Fruit fly (Drosophila melanogaster) whole organism, embryonic: Measurements from ENCODE around the gene CG10252.

Source experiments
- ATbp ChIP-seq: fragments of 200-800 bp; sonication (Bioruptor generic); optimal IDR thresholded peaks from 2 replicates; lab custom pipeline; 2017; ENCODE audit warnings: missing biosample characterization, mild to moderate bottlenecking, missing genetic modification characterization, missing genetic modification reagents
- Abd-B ChIP-seq: fragments of 200-800 bp; sonication (Bioruptor generic); optimal IDR thresholded peaks from 2 replicates; lab custom pipeline; 2018; ENCODE audit warnings: missing biosample characterization, mild to moderate bottlenecking, missing genetic modification characterization, moderate library complexity
- BtbVII ChIP-seq: fragments of 200-800 bp; sonication (Bioruptor generic); optimal IDR thresholded peaks from 3 replicates; lab custom pipeline; 2017; ENCODE audit warnings: missing biosample characterization, mild to moderate bottlenecking, missing genetic modification characterization
- CG11696 ChIP-seq: fragments of 200-800 bp; sonication (Bioruptor generic); IDR thresholded peaks from 2 replicates; pipeline ENCODE4 v1.3.6; 2022; ENCODE audit warnings: missing biosample characterization, missing genetic modification characterization
- CG13287 ChIP-seq: fragments of 200-800 bp; sonication (Bioruptor generic); IDR thresholded peaks from 2 replicates; pipeline ENCODE4 v1.3.6; 2022; ENCODE audit warnings: missing biosample characterization, missing genetic modification characterization; ENCODE audit not compliant: partially characterized antibody
- CG14965 ChIP-seq: fragments of 200-800 bp; sonication (Bioruptor generic); optimal IDR thresholded peaks from 2 replicates; lab custom pipeline; 2016; ENCODE audit warnings: missing biosample characterization, missing genetic modification characterization, borderline replicate concordance
- CG16863 ChIP-seq: fragments of 200-800 bp; sonication (Bioruptor generic); optimal IDR thresholded peaks from 3 replicates; lab custom pipeline; 2016; ENCODE audit warnings: missing biosample characterization, missing genetic modification characterization
- CG2889 ChIP-seq: fragments of 200-800 bp; sonication (Bioruptor generic); IDR thresholded peaks from 3 replicates; pipeline ENCODE4 v1.3.6; 2022; ENCODE audit warnings: missing biosample characterization, missing genetic modification characterization
- CG30020 ChIP-seq: fragments of 200-800 bp; optimal IDR thresholded peaks from 2 replicates; lab custom pipeline; 2019; ENCODE audit warnings: missing biosample characterization, mild to moderate bottlenecking, missing genetic modification characterization, moderate library complexity
- CG31365 ChIP-seq: fragments of 200-800 bp; sonication (Bioruptor generic); optimal IDR thresholded peaks from 2 replicates; lab custom pipeline; 2018; ENCODE audit warnings: missing biosample characterization, mild to moderate bottlenecking, missing genetic modification characterization
- CG32772 ChIP-seq: fragments of 200-800 bp; sonication (Bioruptor generic); IDR thresholded peaks from 2 replicates; pipeline ENCODE4 v1.3.6; 2022; ENCODE audit warnings: missing biosample characterization, missing genetic modification characterization
- CG4707 ChIP-seq: fragments of 200-800 bp; sonication (Bioruptor generic); optimal IDR thresholded peaks from 2 replicates; lab custom pipeline; 2018; ENCODE audit warnings: missing biosample characterization, mild to moderate bottlenecking, missing genetic modification characterization, moderate library complexity
- CG6175 ChIP-seq: fragments of 200-800 bp; sonication (Bioruptor generic); IDR thresholded peaks from 3 replicates; pipeline ENCODE4 v1.3.6; 2022; ENCODE audit warnings: missing biosample characterization, missing genetic modification characterization
- CG6813 ChIP-seq: fragments of 200-800 bp; sonication (Bioruptor generic); optimal IDR thresholded peaks from 2 replicates; lab custom pipeline; 2017; ENCODE audit warnings: missing biosample characterization, missing genetic modification characterization, mild to moderate bottlenecking, moderate library complexity, missing genetic modification reagents
- CG8478 ChIP-seq: fragments of >200 bp; optimal IDR thresholded peaks from 2 replicates; lab custom pipeline; 2018
- CG9437 ChIP-seq: fragments of 200-800 bp; sonication (Bioruptor generic); optimal IDR thresholded peaks from 2 replicates; lab custom pipeline; 2018; ENCODE audit warnings: missing biosample characterization, mild to moderate bottlenecking, missing genetic modification characterization
- CG9797 ChIP-seq: fragments of 200-800 bp; sonication (Bioruptor generic); optimal IDR thresholded peaks from 3 replicates; lab custom pipeline; 2018; ENCODE audit warnings: missing biosample characterization, mild to moderate bottlenecking, missing genetic modification characterization
- Dbx ChIP-seq: fragments of 200-800 bp; sonication (Bioruptor generic); IDR thresholded peaks from 3 replicates; pipeline ENCODE4 v1.3.6; 2022; ENCODE audit warnings: missing biosample characterization, missing genetic modification characterization
- Ets97D ChIP-seq: fragments of 200-800 bp; sonication (Bioruptor generic); optimal IDR thresholded peaks from 3 replicates; lab custom pipeline; 2016; ENCODE audit warnings: missing biosample characterization, missing genetic modification characterization
- Gug ChIP-seq: fragments of 200-800 bp; sonication (Bioruptor generic); IDR thresholded peaks from 4 replicates; pipeline ENCODE4 v1.3.6; 2022; ENCODE audit warnings: missing biosample characterization, missing genetic modification characterization
- HLH3B ChIP-seq: fragments of 200-800 bp; sonication (Bioruptor generic); IDR thresholded peaks from 2 replicates; pipeline ENCODE4 v1.3.6; 2022; ENCODE audit warnings: missing biosample characterization, missing genetic modification characterization
- MBD-R2 ChIP-seq: fragments of 200-800 bp; sonication (Bioruptor generic); IDR thresholded peaks from 2 replicates; pipeline ENCODE4 v1.3.6; 2022; ENCODE audit warnings: missing biosample characterization, missing genetic modification characterization
- Myb ChIP-seq: fragments of 200-800 bp; sonication (Bioruptor generic); optimal IDR thresholded peaks from 2 replicates; lab custom pipeline; 2016; ENCODE audit warnings: missing biosample characterization, missing genetic modification characterization
- Oli ChIP-seq: fragments of 200-800 bp; sonication (Bioruptor generic); optimal IDR thresholded peaks from 2 replicates; lab custom pipeline; 2018; ENCODE audit warnings: missing biosample characterization, mild to moderate bottlenecking, missing genetic modification characterization, moderate library complexity
- Sox100B ChIP-seq: fragments of 200-800 bp; sonication (Bioruptor generic); optimal IDR thresholded peaks from 3 replicates; lab custom pipeline; 2018; ENCODE audit warnings: missing biosample characterization, mild to moderate bottlenecking, missing genetic modification characterization
- Sox102F ChIP-seq: fragments of 200-800 bp; sonication (Bioruptor generic); optimal IDR thresholded peaks from 2 replicates; lab custom pipeline; 2018; ENCODE audit warnings: missing biosample characterization, mild to moderate bottlenecking, missing genetic modification characterization, moderate library complexity
- bab2 ChIP-seq: fragments of 200-800 bp; sonication (Bioruptor generic); optimal IDR thresholded peaks from 2 replicates; lab custom pipeline; 2016; ENCODE audit warnings: missing biosample characterization, missing genetic modification characterization
- cas ChIP-seq: fragments of 200-800 bp; sonication (Bioruptor generic); IDR thresholded peaks from 2 replicates; pipeline ENCODE4 v1.3.6; 2022; ENCODE audit warnings: missing biosample characterization, missing genetic modification characterization
- cwo ChIP-seq: fragments of 200-800 bp; sonication (Bioruptor generic); optimal IDR thresholded peaks from 3 replicates; lab custom pipeline; 2017; ENCODE audit warnings: missing biosample characterization, missing genetic modification characterization, mild to moderate bottlenecking, moderate library complexity, missing genetic modification reagents
- disco-r ChIP-seq: fragments of 200-800 bp; sonication (Bioruptor generic); optimal IDR thresholded peaks from 2 replicates; lab custom pipeline; 2016; ENCODE audit warnings: missing biosample characterization, missing genetic modification characterization
- fd96Cb ChIP-seq: fragments of 200-800 bp; sonication (Bioruptor generic); optimal IDR thresholded peaks from 2 replicates; lab custom pipeline; 2018; ENCODE audit warnings: missing biosample characterization, mild to moderate bottlenecking, missing genetic modification characterization, moderate library complexity
- gce ChIP-seq: fragments of 200-800 bp; sonication (Bioruptor generic); IDR thresholded peaks from 3 replicates; pipeline ENCODE4 v1.3.6; 2022; ENCODE audit warnings: missing biosample characterization, missing genetic modification characterization
- gcm2 ChIP-seq: fragments of 200-800 bp; sonication (Bioruptor generic); optimal IDR thresholded peaks from 2 replicates; lab custom pipeline; 2016; ENCODE audit warnings: missing biosample characterization, missing genetic modification characterization
- grn ChIP-seq: fragments of 200-800 bp; sonication (Bioruptor generic); optimal IDR thresholded peaks from 3 replicates; lab custom pipeline; 2017; ENCODE audit warnings: missing biosample characterization, missing genetic modification characterization
- gro ChIP-seq: fragments of 200-800 bp; sonication (Bioruptor generic); optimal IDR thresholded peaks from 2 replicates; lab custom pipeline; 2016; ENCODE audit warnings: missing biosample characterization, missing genetic modification characterization
- ind ChIP-seq: fragments of 200-800 bp; sonication (Bioruptor generic); optimal IDR thresholded peaks from 3 replicates; lab custom pipeline; 2016; ENCODE audit warnings: missing biosample characterization, missing genetic modification characterization
- lbe ChIP-seq: fragments of 200-800 bp; sonication (Bioruptor generic); optimal IDR thresholded peaks from 2 replicates; lab custom pipeline; 2016; ENCODE audit warnings: missing biosample characterization, mild to moderate bottlenecking, missing genetic modification characterization
- lilli ChIP-seq: fragments of 200-800 bp; sonication (Bioruptor generic); optimal IDR thresholded peaks from 3 replicates; lab custom pipeline; 2016; ENCODE audit warnings: missing biosample characterization, missing genetic modification characterization
- lov ChIP-seq, 2 experiments: fragments of 200-800 bp in 1 of 2; fragments of >200 bp in 1 of 2; sonication (Bioruptor generic) in 1 of 2; IDR thresholded peaks in 1 of 2; optimal IDR thresholded peaks in 1 of 2; 2 replicates in 1 of 2; 3 replicates in 1 of 2; pipeline versions ENCODE4 v1.3.6 to Lab custom; 2017 to 2022; ENCODE audit warnings: missing biosample characterization in 1 of 2, missing genetic modification characterization in 1 of 2
- nau ChIP-seq: fragments of 200-800 bp; sonication (Bioruptor generic); optimal IDR thresholded peaks from 3 replicates; lab custom pipeline; 2017; ENCODE audit warnings: missing biosample characterization, mild to moderate bottlenecking, missing genetic modification characterization, missing genetic modification reagents
- odd ChIP-seq: fragments of 200-800 bp; sonication (Bioruptor generic); optimal IDR thresholded peaks from 2 replicates; lab custom pipeline; 2017; ENCODE audit warnings: missing biosample characterization, mild to moderate bottlenecking, missing genetic modification characterization
- schlank ChIP-seq: fragments of 200-800 bp; sonication (Bioruptor generic); optimal IDR thresholded peaks from 2 replicates; lab custom pipeline; 2018; ENCODE audit warnings: missing biosample characterization, mild to moderate bottlenecking, missing genetic modification characterization
- sim ChIP-seq: fragments of 200-800 bp; sonication (Bioruptor generic); IDR thresholded peaks from 2 replicates; pipeline ENCODE4 v1.3.6; 2022; ENCODE audit warnings: missing biosample characterization, missing genetic modification characterization
- sima ChIP-seq: fragments of 200-800 bp; sonication (Bioruptor generic); optimal IDR thresholded peaks from 2 replicates; lab custom pipeline; 2016; ENCODE audit warnings: missing biosample characterization, missing genetic modification characterization
- so ChIP-seq: fragments of 200-800 bp; sonication (Bioruptor generic); IDR thresholded peaks from 3 replicates; pipeline ENCODE4 v1.3.6; 2022; ENCODE audit warnings: missing biosample characterization, missing genetic modification characterization
- usp ChIP-seq: fragments of >200 bp; optimal IDR thresholded peaks from 2 replicates; lab custom pipeline; 2017; ENCODE audit warnings: missing biosample characterization, missing genetic modification characterization
- vvl ChIP-seq: fragments of 200-800 bp; sonication (Bioruptor generic); IDR thresholded peaks from 2 replicates; pipeline ENCODE4 v1.3.6; 2022; ENCODE audit warnings: missing biosample characterization, missing genetic modification characterization
- wek ChIP-seq: fragments of 200-800 bp; sonication (Bioruptor generic); optimal IDR thresholded peaks from 3 replicates; lab custom pipeline; 2018; ENCODE audit warnings: missing biosample characterization, mild to moderate bottlenecking, missing genetic modification characterization, moderate library complexity
- zen2 ChIP-seq: fragments of 200-800 bp; sonication (Bioruptor generic); IDR thresholded peaks from 3 replicates; pipeline ENCODE4 v1.3.6; 2022; ENCODE audit warnings: missing biosample characterization, missing genetic modification characterization; ENCODE audit not compliant: partially characterized antibody

CG10252 gene

dm6 chr3R:23678349-23679193 is 17.5 kb downstream of the CG10252 start, which contains the start of gene GILT2 (continued):
- TF ChIP-seq sima (GFP tag; lab: Kevin White, UChicago), result no peak
- no peak for TF ChIP-seq disco-r (GFP tag; lab: Kevin White, UChicago)
- no peak for TF ChIP-seq zen2 (GFP tag; lab: Robert Waterston, UW)
- TF ChIP-seq vvl (GFP tag; lab: Robert Waterston, UW), result peak; percentile 97
- peak; percentile 80 for TF ChIP-seq CG9437
- no peak for TF ChIP-seq CG14965 (GFP tag; lab: Kevin White, UChicago)
- TF ChIP-seq CG2889, result peak; percentile 77; the same call in 2 of the 3 replicates
- TF ChIP-seq bab2 (GFP tag; lab: Kevin White, UChicago), result peak; percentile 54
- peak; percentile 91 for TF ChIP-seq sim (GFP tag; lab: Robert Waterston, UW)
- peak; percentile 95 for TF ChIP-seq Sox102F (GFP tag; lab: Kevin White, UChicago)
- TF ChIP-seq Myb (GFP tag; lab: Kevin White, UChicago), result no peak
- TF ChIP-seq Ets97D (GFP tag; lab: Kevin White, UChicago), result peak; percentile 48
- no peak for TF ChIP-seq wek
- peak; percentile 88 for TF ChIP-seq ATbp
- TF ChIP-seq HLH3B (GFP tag; lab: Robert Waterston, UW), result peak; percentile 91
- TF ChIP-seq cas (GFP tag; lab: Robert Waterston, UW), result peak; percentile 78
- no peak for TF ChIP-seq CG8478 (lab: Kevin White, UChicago)
- TF ChIP-seq Abd-B (GFP tag; lab: Kevin White, UChicago), result peak; percentile 87
- peak; percentile 74 for TF ChIP-seq MBD-R2
- TF ChIP-seq Dbx (GFP tag; lab: Robert Waterston, UW), result peak; percentile 93
- peak; percentile 92 for TF ChIP-seq so (GFP tag; lab: Robert Waterston, UW)
- peak; percentile 33 for TF ChIP-seq CG31365 (tag; lab: Kevin White, UChicago)
- peak; percentile 91 for TF ChIP-seq Sox100B
- peak; percentile 53 for TF ChIP-seq schlank (tag; lab: Kevin White, UChicago)
- TF ChIP-seq gro (GFP tag; lab: Kevin White, UChicago), result no peak
- no peak for TF ChIP-seq lov (optimal IDR thresholded peaks at IDR 0.05; lab: Kevin White, UChicago)
- TF ChIP-seq lov (GFP tag; IDR thresholded peaks at IDR 0.05; lab: Robert Waterston, UW), result peak; percentile 89
- peak; percentile 51 for TF ChIP-seq CG16863 (GFP tag; lab: Kevin White, UChicago)
- peak; percentile 91 for TF ChIP-seq cwo (GFP tag; lab: Kevin White, UChicago)
- peak; percentile 89 for TF ChIP-seq lbe
- peak; percentile 90 for TF ChIP-seq BtbVII (GFP tag; lab: Kevin White, UChicago)
- peak; percentile 89 for TF ChIP-seq odd (GFP tag; lab: Kevin White, UChicago)
- peak; percentile 87 for TF ChIP-seq lilli
- peak; percentile 72 for TF ChIP-seq gcm2
- TF ChIP-seq CG9797 (GFP tag; lab: Kevin White, UChicago), result peak; percentile 11
- peak; percentile 92 for TF ChIP-seq CG6813 (GFP tag; lab: Kevin White, UChicago)
- peak; percentile 58 for TF ChIP-seq CG11696
- peak; percentile 39; the same call in 1 of the 3 replicates for TF ChIP-seq CG6175 (GFP tag; lab: Robert Waterston, UW)
- TF ChIP-seq Oli, result peak; percentile 92
- TF ChIP-seq CG13287 (GFP tag; lab: Robert Waterston, UW), result no peak
- TF ChIP-seq Gug (GFP tag; lab: Robert Waterston, UW), result peak; percentile 81
- TF ChIP-seq CG4707 (GFP tag; lab: Kevin White, UChicago), result peak; percentile 57
- TF ChIP-seq usp (GFP tag; lab: Kevin White, UChicago), result no peak
- no peak for TF ChIP-seq nau (GFP tag; lab: Kevin White, UChicago)
- peak; percentile 85 for TF ChIP-seq gce (GFP tag; lab: Robert Waterston, UW)
- TF ChIP-seq fd96Cb (tag; lab: Kevin White, UChicago), result peak; percentile 93
- peak; percentile 90 for TF ChIP-seq ind (GFP tag; lab: Kevin White, UChicago)
- peak; percentile 90 for TF ChIP-seq CG32772 (GFP tag; lab: Robert Waterston, UW)
- peak; percentile 62 for TF ChIP-seq CG30020 (tag; lab: Kevin White, UChicago)
- peak; percentile 55 for TF ChIP-seq grn
